Fruit fly (Drosophila melanogaster) S2 (cell line): Measurements from ENCODE around the gene CG6310.

Experiments used
- CG8478 ChIP-seq: fragments of >200 bp; optimal IDR thresholded peaks from 2 replicates; lab custom pipeline; 2018
- CTCF ChIP-seq, 2 experiments: fragments of >200 bp; optimal IDR thresholded peaks; 2 replicates each; lab custom pipeline; 2018

- TF ChIP-seq CG8478 (lab: Kevin White, UChicago) (no peak), CTCF (optimal IDR thresholded peaks at IDR 0.05; lab: Kevin White, UChicago) (no peak)
Observed at dm6 chr3L:11051271-11051670, 18.4 kb downstream of the CG6310 start, which contains the start of gene CG43693.
